Fruit fly (Drosophila melanogaster): ENCODE data around the gene CG2258.

CG2258 gene

dm6 chrX:8114476-8115342 is 12.8 kb upstream of the CG2258 start (continued):
- no peak for TF ChIP-seq Ets97D (GFP tag; optimal IDR thresholded peaks at IDR 0.05)
- peak; percentile 57 for TF ChIP-seq al (GFP tag; IDR thresholded peaks at IDR 0.05)
- TF ChIP-seq PHDP (tag; optimal IDR thresholded peaks at IDR 0.05), result peak; percentile 75
- TF ChIP-seq Lhr (GFP tag; optimal IDR thresholded peaks at IDR 0.05), result no peak
- peak; percentile 39 for TF ChIP-seq bab2 (GFP tag; optimal IDR thresholded peaks at IDR 0.05)
- TF ChIP-seq chm (GFP tag; IDR thresholded peaks at IDR 0.05), result peak; percentile 24; the same call in 1 of the 2 replicates
- TF ChIP-seq CG14050 (GFP tag; IDR thresholded peaks at IDR 0.05), result peak; percentile 47; the same call in 1 of the 3 replicates
- peak; percentile 78 for TF ChIP-seq CG11696 (GFP tag; IDR thresholded peaks at IDR 0.05)
- 0 out of 2 replicates have a peak, but pooled peaks have one; percentile 18 for TF ChIP-seq peb (GFP tag; IDR thresholded peaks at IDR 0.05)
- no peak for TF ChIP-seq mam (GFP tag; optimal IDR thresholded peaks at IDR 0.05)
- TF ChIP-seq Taf1 (GFP tag; IDR thresholded peaks at IDR 0.05), result no peak
- no peak for TF ChIP-seq ewg (GFP tag; optimal IDR thresholded peaks at IDR 0.05)
- 0 out of 4 replicates have a peak, but pooled peaks have one; percentile 40 for TF ChIP-seq chinmo (GFP tag; IDR thresholded peaks at IDR 0.05; ENCODE audit: partially characterized antibody)
- TF ChIP-seq CG8281 (tag; optimal IDR thresholded peaks at IDR 0.05), result no peak
- no peak for TF ChIP-seq amos (GFP tag; IDR thresholded peaks at IDR 0.05; ENCODE audit: partially characterized antibody)
- TF ChIP-seq GATAe (GFP tag; conservative IDR thresholded peaks at IDR 0.05), result no peak
- TF ChIP-seq twi (tag; optimal IDR thresholded peaks at IDR 0.05), result peak; percentile 10
- TF ChIP-seq NFAT (GFP tag; IDR thresholded peaks at IDR 0.05), result no peak
- no peak for TF ChIP-seq jumu (GFP tag; optimal IDR thresholded peaks at IDR 0.05)
- no peak for TF ChIP-seq CG10565 (GFP tag; optimal IDR thresholded peaks at IDR 0.05)
- TF ChIP-seq CG18011 (GFP tag; optimal IDR thresholded peaks at IDR 0.05), result peak; percentile 0
- peak; percentile 86 for TF ChIP-seq CG3281 (GFP tag; optimal IDR thresholded peaks at IDR 0.05)
- TF ChIP-seq CG10274 (GFP tag; optimal IDR thresholded peaks at IDR 0.05), result peak; percentile 40
- peak; percentile 22 for TF ChIP-seq CG18476 (GFP tag; optimal IDR thresholded peaks at IDR 0.05)
- no peak for TF ChIP-seq ash1 (GFP tag; optimal IDR thresholded peaks at IDR 0.05)
- peak; percentile 79 for TF ChIP-seq BtbVII (GFP tag; optimal IDR thresholded peaks at IDR 0.05)
- TF ChIP-seq CG2120 (GFP tag; optimal IDR thresholded peaks at IDR 0.05), result peak; percentile 83
- peak; percentile 56 for TF ChIP-seq Abd-B (GFP tag; optimal IDR thresholded peaks at IDR 0.05)
- no peak for TF ChIP-seq CG10462 (GFP tag; optimal IDR thresholded peaks at IDR 0.05)
- TF ChIP-seq tup (GFP tag; optimal IDR thresholded peaks at IDR 0.05), result no peak
- no peak for TF ChIP-seq Usf (GFP tag; optimal IDR thresholded peaks at IDR 0.05)
- TF ChIP-seq CG17829 (tag; optimal IDR thresholded peaks at IDR 0.05), result peak; percentile 41
- TF ChIP-seq NfI (GFP tag; optimal IDR thresholded peaks at IDR 0.05), result peak; percentile 78
- TF ChIP-seq Spps (tag; optimal IDR thresholded peaks at IDR 0.05), result no peak
- TF ChIP-seq CG30403 (GFP tag; optimal IDR thresholded peaks at IDR 0.05), result peak; percentile 57
- peak; percentile 66 for TF ChIP-seq CG11504 (tag; optimal IDR thresholded peaks at IDR 0.05)
- TF ChIP-seq run (tag; optimal IDR thresholded peaks at IDR 0.05), result peak; percentile 42
- peak; percentile 64 for TF ChIP-seq vfl (GFP tag; optimal IDR thresholded peaks at IDR 0.05)
- TF ChIP-seq CG18764 (GFP tag; optimal IDR thresholded peaks at IDR 0.05), result no peak
- no peak for TF ChIP-seq CG3838 (GFP tag; optimal IDR thresholded peaks at IDR 0.05)
- peak; percentile 46; the same call in 1 of the 2 replicates for TF ChIP-seq HLH3B (GFP tag; IDR thresholded peaks at IDR 0.05)
- TF ChIP-seq lilli (GFP tag; optimal IDR thresholded peaks at IDR 0.05), result peak; percentile 46
- peak; percentile 71 for TF ChIP-seq Fer3 (tag; optimal IDR thresholded peaks at IDR 0.05)
- TF ChIP-seq usp (GFP tag; optimal IDR thresholded peaks at IDR 0.05), result no peak
- TF ChIP-seq CG2712 (tag; optimal IDR thresholded peaks at IDR 0.05), result peak; percentile 56
- TF ChIP-seq C15 (GFP tag; IDR thresholded peaks at IDR 0.05), result no peak
- TF ChIP-seq MTF-1 (GFP tag; optimal IDR thresholded peaks at IDR 0.05; ENCODE audit: borderline replicate concordance), result no peak
- no peak for TF ChIP-seq CG13287 (GFP tag; IDR thresholded peaks at IDR 0.05; ENCODE audit: partially characterized antibody)

Data from whole organism, embryonic.